Worm (Caenorhabditis elegans): ENCODE results near the gene smex-2.

The smex-2 gene

ce11 chrX:1989576-1989975 is 49.7 kb downstream of the smex-2 start, which contains the start of gene meg-3:
Gene meg-3 (minus strand): TSS chrX:1989607.
- TF ChIP-seq elt-3 (tag; optimal IDR thresholded peaks at IDR 0.05) (no peak), ztf-11 (tag; optimal IDR thresholded peaks at IDR 0.05) (no peak), egl-5 (tag; optimal IDR thresholded peaks at IDR 0.05) (no peak), R02D3.7 (tag; optimal IDR thresholded peaks at IDR 0.05) (no peak), fkh-10 (GFP tag; optimal IDR thresholded peaks at IDR 0.05) (no peak), ceh-9 (tag; optimal IDR thresholded peaks at IDR 0.05) (no peak), ceh-82 (tag; optimal IDR thresholded peaks at IDR 0.05) (no peak), egl-27 (tag; optimal IDR thresholded peaks at IDR 0.05) (no peak), nhr-28 (tag; optimal IDR thresholded peaks at IDR 0.05) (no peak), ceh-16 (tag; optimal IDR thresholded peaks at IDR 0.05) (no peak), fkh-2 (tag; optimal IDR thresholded peaks at IDR 0.05) (no peak), ama-1 (optimal IDR thresholded peaks at IDR 0.05) (no peak), eor-1 (tag; optimal IDR thresholded peaks at IDR 0.05) (no peak)
